Fruit fly (Drosophila melanogaster) whole organism, embryonic: ENCODE data around the gene Trim9.

Experiments
- B-H1 ChIP-seq: fragments of 200-800 bp; sonication (Bioruptor generic); IDR thresholded peaks from 3 replicates; pipeline ENCODE4 v1.3.6; 2022; ENCODE audit warnings: missing biosample characterization, missing genetic modification characterization
- Bdp1 ChIP-seq: fragments of 200-800 bp; sonication (Bioruptor generic); optimal IDR thresholded peaks from 3 replicates; lab custom pipeline; 2016; ENCODE audit warnings: missing biosample characterization, missing genetic modification characterization
- Blimp-1 ChIP-seq: fragments of 200-800 bp; sonication (Bioruptor generic); optimal IDR thresholded peaks from 3 replicates; lab custom pipeline; 2018; ENCODE audit warnings: missing biosample characterization, missing genetic modification characterization, mild to moderate bottlenecking, moderate library complexity, missing genetic modification reagents
- Bteb2 ChIP-seq: fragments of 200-800 bp; sonication (Bioruptor generic); optimal IDR thresholded peaks from 2 replicates; lab custom pipeline; 2016; ENCODE audit warnings: missing biosample characterization, missing genetic modification characterization
- CG10959 ChIP-seq: fragments of 200-800 bp; sonication (Bioruptor generic); IDR thresholded peaks from 2 replicates; pipeline ENCODE4 v1.3.6; 2022; ENCODE audit warnings: missing biosample characterization, missing genetic modification characterization
- CG12299 ChIP-seq: fragments of 200-800 bp; sonication (Bioruptor generic); optimal IDR thresholded peaks from 2 replicates; lab custom pipeline; 2018; ENCODE audit warnings: missing biosample characterization, mild to moderate bottlenecking, missing genetic modification characterization
- CG14014 ChIP-seq: fragments of 200-800 bp; sonication (Bioruptor generic); IDR thresholded peaks from 2 replicates; pipeline ENCODE4 v1.3.6; 2022; ENCODE audit warnings: missing biosample characterization, missing genetic modification characterization
- CG16813 ChIP-seq: fragments of 200-800 bp; sonication (Bioruptor generic); IDR thresholded peaks from 3 replicates; pipeline ENCODE4 v1.3.6; 2022; ENCODE audit warnings: missing biosample characterization, missing genetic modification characterization; ENCODE audit not compliant: partially characterized antibody
- CG17328 ChIP-seq: fragments of 200-800 bp; sonication (Bioruptor generic); IDR thresholded peaks from 2 replicates; pipeline ENCODE4 v1.3.6; 2022; ENCODE audit warnings: missing biosample characterization, missing genetic modification characterization
- CG17359 ChIP-seq: fragments of 200-800 bp; sonication (Bioruptor generic); optimal IDR thresholded peaks from 3 replicates; lab custom pipeline; 2018; ENCODE audit warnings: missing biosample characterization, mild to moderate bottlenecking, missing genetic modification characterization, moderate library complexity
- CG17385 ChIP-seq: fragments of 200-800 bp; sonication (Bioruptor generic); optimal IDR thresholded peaks from 3 replicates; lab custom pipeline; 2018; ENCODE audit warnings: missing biosample characterization, mild to moderate bottlenecking, missing genetic modification characterization
- CG17612 ChIP-seq: fragments of 200-800 bp; sonication (Bioruptor generic); IDR thresholded peaks from 2 replicates; pipeline ENCODE4 v1.3.6; 2022; ENCODE audit warnings: missing biosample characterization, missing genetic modification characterization
- CG17912 ChIP-seq: fragments of 200-800 bp; sonication (Bioruptor generic); optimal IDR thresholded peaks from 2 replicates; lab custom pipeline; 2018; ENCODE audit warnings: missing biosample characterization, mild to moderate bottlenecking, missing genetic modification characterization
- CG18262 ChIP-seq: fragments of 200-800 bp; optimal IDR thresholded peaks from 3 replicates; lab custom pipeline; 2019; ENCODE audit warnings: missing biosample characterization, mild to moderate bottlenecking, missing genetic modification characterization, moderate library complexity
- CG2129 ChIP-seq: fragments of 200-800 bp; sonication (Bioruptor generic); IDR thresholded peaks from 2 replicates; pipeline ENCODE4 v1.3.6; 2022; ENCODE audit warnings: missing biosample characterization, missing genetic modification characterization; ENCODE audit not compliant: partially characterized antibody
- CG2199 ChIP-seq: fragments of 200-800 bp; sonication (Bioruptor generic); IDR thresholded peaks from 3 replicates; pipeline ENCODE4 v1.3.6; 2022; ENCODE audit warnings: missing biosample characterization, missing genetic modification characterization
- CG34422 ChIP-seq: fragments of 200-800 bp; sonication (Bioruptor generic); IDR thresholded peaks from 3 replicates; pipeline ENCODE4 v1.3.6; 2022; ENCODE audit warnings: missing biosample characterization, missing genetic modification characterization
- CG4282 ChIP-seq: fragments of 200-800 bp; sonication (Bioruptor generic); optimal IDR thresholded peaks from 2 replicates; lab custom pipeline; 2016; ENCODE audit warnings: missing biosample characterization, missing genetic modification characterization
- CG4707 ChIP-seq: fragments of 200-800 bp; sonication (Bioruptor generic); optimal IDR thresholded peaks from 2 replicates; lab custom pipeline; 2018; ENCODE audit warnings: missing biosample characterization, mild to moderate bottlenecking, missing genetic modification characterization, moderate library complexity
- CG7357 ChIP-seq: fragments of 200-800 bp; sonication (Bioruptor generic); IDR thresholded peaks from 3 replicates; pipeline ENCODE4 v1.3.6; 2022; ENCODE audit warnings: missing biosample characterization, missing genetic modification characterization
- CG8089 ChIP-seq: fragments of 200-800 bp; sonication (Bioruptor generic); optimal IDR thresholded peaks from 3 replicates; lab custom pipeline; 2016; ENCODE audit warnings: missing biosample characterization, missing genetic modification characterization
- CG8944 ChIP-seq: fragments of 200-800 bp; sonication (Bioruptor generic); optimal IDR thresholded peaks from 3 replicates; lab custom pipeline; 2016; ENCODE audit warnings: missing biosample characterization, missing genetic modification characterization
- CG9609 ChIP-seq: fragments of 200-800 bp; sonication (Bioruptor generic); optimal IDR thresholded peaks from 3 replicates; lab custom pipeline; 2016; ENCODE audit warnings: missing biosample characterization, missing genetic modification characterization
- CG9876 ChIP-seq: fragments of 200-800 bp; sonication (Bioruptor generic); optimal IDR thresholded peaks from 2 replicates; lab custom pipeline; 2016; ENCODE audit warnings: missing biosample characterization, missing genetic modification characterization
- Camta ChIP-seq: fragments of 200-800 bp; sonication (Bioruptor generic); optimal IDR thresholded peaks from 2 replicates; lab custom pipeline; 2016; ENCODE audit warnings: missing biosample characterization, missing genetic modification characterization
- CkIIα-i1 ChIP-seq: fragments of 200-800 bp; sonication (Bioruptor generic); IDR thresholded peaks from 2 replicates; pipeline ENCODE4 v1.3.6; 2022; ENCODE audit warnings: missing biosample characterization, missing genetic modification characterization
- CrebB ChIP-seq: fragments of 200-800 bp; sonication (Bioruptor generic); optimal IDR thresholded peaks from 3 replicates; lab custom pipeline; 2018; ENCODE audit warnings: missing biosample characterization, mild to moderate bottlenecking, missing genetic modification characterization
- NC2α ChIP-seq: fragments of 200-800 bp; sonication (Bioruptor generic); optimal IDR thresholded peaks from 2 replicates; lab custom pipeline; 2016; ENCODE audit warnings: missing biosample characterization, missing genetic modification characterization
- Oli ChIP-seq: fragments of 200-800 bp; sonication (Bioruptor generic); optimal IDR thresholded peaks from 2 replicates; lab custom pipeline; 2018; ENCODE audit warnings: missing biosample characterization, mild to moderate bottlenecking, missing genetic modification characterization, moderate library complexity
- Optix ChIP-seq: fragments of 200-800 bp; sonication (Bioruptor generic); IDR thresholded peaks from 3 replicates; pipeline ENCODE4 v1.3.6; 2022; ENCODE audit warnings: missing biosample characterization, missing genetic modification characterization
- bbx ChIP-seq: fragments of 200-800 bp; sonication (Bioruptor generic); IDR thresholded peaks from 2 replicates; pipeline ENCODE4 v1.3.6; 2022; ENCODE audit warnings: missing biosample characterization, missing genetic modification characterization; ENCODE audit not compliant: partially characterized antibody
- cas ChIP-seq: fragments of 200-800 bp; sonication (Bioruptor generic); IDR thresholded peaks from 2 replicates; pipeline ENCODE4 v1.3.6; 2022; ENCODE audit warnings: missing biosample characterization, missing genetic modification characterization
- cg ChIP-seq: fragments of 200-800 bp; sonication (Bioruptor generic); optimal IDR thresholded peaks from 3 replicates; lab custom pipeline; 2019; ENCODE audit warnings: missing biosample characterization, mild to moderate bottlenecking, missing genetic modification characterization, moderate library complexity
- crp ChIP-seq, 2 experiments: fragments of 200-800 bp; sonication (Bioruptor generic); optimal IDR thresholded peaks; 2 replicates in 1 of 2; 3 replicates in 1 of 2; lab custom pipeline; 2017; ENCODE audit warnings: missing biosample characterization in 2 of 2, missing genetic modification characterization in 2 of 2, mild to moderate bottlenecking in 1 of 2, moderate library complexity in 1 of 2
- grn ChIP-seq: fragments of 200-800 bp; sonication (Bioruptor generic); optimal IDR thresholded peaks from 3 replicates; lab custom pipeline; 2017; ENCODE audit warnings: missing biosample characterization, missing genetic modification characterization
- jumu ChIP-seq: fragments of 200-800 bp; sonication (Bioruptor generic); optimal IDR thresholded peaks from 3 replicates; lab custom pipeline; 2016; ENCODE audit warnings: missing biosample characterization, missing genetic modification characterization
- nau ChIP-seq: fragments of 200-800 bp; sonication (Bioruptor generic); optimal IDR thresholded peaks from 3 replicates; lab custom pipeline; 2017; ENCODE audit warnings: missing biosample characterization, mild to moderate bottlenecking, missing genetic modification characterization, missing genetic modification reagents
- nerfin-1 ChIP-seq: fragments of 200-800 bp; sonication (Bioruptor generic); optimal IDR thresholded peaks from 3 replicates; lab custom pipeline; 2019; ENCODE audit warnings: missing biosample characterization, mild to moderate bottlenecking, missing genetic modification characterization, moderate library complexity
- odd ChIP-seq: fragments of 200-800 bp; sonication (Bioruptor generic); optimal IDR thresholded peaks from 2 replicates; lab custom pipeline; 2017; ENCODE audit warnings: missing biosample characterization, mild to moderate bottlenecking, missing genetic modification characterization
- pb ChIP-seq: fragments of 200-800 bp; sonication (Bioruptor generic); optimal IDR thresholded peaks from 3 replicates; lab custom pipeline; 2016; ENCODE audit warnings: missing biosample characterization, missing genetic modification characterization
- prd ChIP-seq, 3 experiments: fragments of >200 bp in 2 of 3; fragments of 200-800 bp in 1 of 3; sonication (Bioruptor generic) in 1 of 3; optimal IDR thresholded peaks in 2 of 3; IDR thresholded peaks in 1 of 3; 2 replicates in 2 of 3; 3 replicates in 1 of 3; pipeline versions ENCODE4 v1.3.6 to Lab custom; 2017 to 2022; ENCODE audit warnings: missing biosample characterization in 1 of 3, missing genetic modification characterization in 1 of 3
- repo ChIP-seq: fragments of 200-800 bp; sonication (Bioruptor generic); optimal IDR thresholded peaks from 2 replicates; lab custom pipeline; 2016; ENCODE audit warnings: missing biosample characterization, missing genetic modification characterization
- sob ChIP-seq: fragments of 200-800 bp; sonication (Bioruptor generic); IDR thresholded peaks from 2 replicates; pipeline ENCODE4 v1.3.6; 2022; ENCODE audit warnings: missing biosample characterization, missing genetic modification characterization
- tio ChIP-seq: fragments of 200-800 bp; sonication (Bioruptor generic); optimal IDR thresholded peaks from 2 replicates; lab custom pipeline; 2017; ENCODE audit warnings: missing biosample characterization, missing genetic modification characterization, inconsistent platforms
- toy ChIP-seq: fragments of 200-800 bp; sonication (Bioruptor generic); IDR thresholded peaks from 2 replicates; pipeline ENCODE4 v1.3.6; 2022; ENCODE audit warnings: missing biosample characterization, missing genetic modification characterization
- trem ChIP-seq: fragments of 200-800 bp; optimal IDR thresholded peaks from 3 replicates; lab custom pipeline; 2019; ENCODE audit warnings: missing biosample characterization, mild to moderate bottlenecking, missing genetic modification characterization, moderate library complexity
- tup ChIP-seq: fragments of 200-800 bp; sonication (Bioruptor generic); optimal IDR thresholded peaks from 2 replicates; lab custom pipeline; 2016; ENCODE audit warnings: missing biosample characterization, mild to moderate bottlenecking, missing genetic modification characterization, moderate library complexity
- vnd ChIP-seq: fragments of 200-800 bp; sonication (Bioruptor generic); IDR thresholded peaks from 3 replicates; pipeline ENCODE4 v1.3.6; 2022; ENCODE audit warnings: missing biosample characterization, missing genetic modification characterization; ENCODE audit not compliant: partially characterized antibody
- zen2 ChIP-seq: fragments of 200-800 bp; sonication (Bioruptor generic); IDR thresholded peaks from 3 replicates; pipeline ENCODE4 v1.3.6; 2022; ENCODE audit warnings: missing biosample characterization, missing genetic modification characterization; ENCODE audit not compliant: partially characterized antibody
- zfh2 ChIP-seq: fragments of 200-800 bp; sonication (Bioruptor generic); optimal IDR thresholded peaks from 2 replicates; lab custom pipeline; 2016; ENCODE audit warnings: missing biosample characterization, missing genetic modification characterization

The Trim9 gene

DNA sequence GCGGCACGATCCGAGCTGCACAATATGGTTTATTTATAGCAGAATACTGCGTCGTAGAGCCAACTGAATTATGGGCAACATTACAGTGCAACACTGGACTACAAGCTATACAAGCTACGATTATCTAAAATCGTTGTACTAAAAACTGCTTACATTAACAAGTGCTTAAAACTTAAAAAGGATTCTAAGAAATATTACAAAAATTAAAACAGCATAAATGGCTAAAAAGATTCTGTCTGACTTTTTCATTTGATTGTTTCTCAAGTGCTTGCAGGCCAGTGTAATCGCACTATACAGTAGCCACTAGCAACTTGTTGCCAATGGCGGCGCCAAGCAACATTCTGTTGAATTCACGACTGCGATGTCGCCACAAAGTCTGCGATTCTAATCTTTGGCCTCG lies 72.1 kb downstream of the Trim9 start (continued):
- TF ChIP-seq cg (GFP tag; lab: Kevin White, UChicago) (no peak), zfh2 (GFP tag; lab: Kevin White, UChicago) (no peak), CrebB (peak; percentile 24), Optix (GFP tag; lab: Robert Waterston, UW) (peak; percentile 71; the same call in 2 of the 3 replicates), odd (GFP tag; lab: Kevin White, UChicago) (peak; percentile 13), Blimp-1 (GFP tag; lab: Kevin White, UChicago) (peak; percentile 81), jumu (GFP tag; lab: Kevin White, UChicago) (peak; percentile 59), trem (peak; percentile 62), CG8944 (GFP tag; lab: Kevin White, UChicago) (peak; percentile 58), toy (no peak), vnd (GFP tag; lab: Robert Waterston, UW) (no peak), B-H1 (peak; percentile 61), CG17612 (GFP tag; lab: Robert Waterston, UW) (no peak), Camta (GFP tag; lab: Kevin White, UChicago) (peak; percentile 80), Bdp1 (peak; percentile 6), CG17912 (GFP tag; lab: Kevin White, UChicago) (no peak), bbx (GFP tag; lab: Robert Waterston, UW) (no peak), CG12299 (tag; lab: Kevin White, UChicago) (no peak), tup (peak; percentile 15), CG10959 (GFP tag; lab: Robert Waterston, UW) (peak; percentile 67), CG9876 (no peak), sob (GFP tag; lab: Robert Waterston, UW) (peak; percentile 50; the same call in 1 of the 2 replicates), CG8089 (GFP tag; lab: Kevin White, UChicago) (peak; percentile 36), Oli (tag; lab: Kevin White, UChicago) (peak; percentile 77), grn (GFP tag; lab: Kevin White, UChicago) (no peak), CkIIα-i1 (no peak), CG16813 (GFP tag; lab: Robert Waterston, UW) (no peak), nau (peak; percentile 54), cas (GFP tag; lab: Robert Waterston, UW) (0 out of 2 replicates have a peak, but pooled peaks have one; percentile 37), prd (optimal IDR thresholded peaks at IDR 0.05; lab: Kevin White, UChicago) (no peak), prd (GFP tag; IDR thresholded peaks at IDR 0.05; lab: Robert Waterston, UW) (peak; percentile 86), CG2199 (GFP tag; lab: Robert Waterston, UW) (peak; percentile 79; the same call in 2 of the 3 replicates), CG4282 (GFP tag; lab: Kevin White, UChicago) (no peak), CG7357 (GFP tag; lab: Robert Waterston, UW) (peak; percentile 57; the same call in 1 of the 3 replicates), CG14014 (GFP tag; lab: Robert Waterston, UW) (peak; percentile 46; the same call in 1 of the 2 replicates), CG18262 (tag; lab: Kevin White, UChicago) (peak; percentile 83), nerfin-1 (peak; percentile 32), CG17328 (peak; percentile 86), Bteb2 (GFP tag; lab: Kevin White, UChicago) (peak; percentile 41), CG4707 (GFP tag; lab: Kevin White, UChicago) (peak; percentile 13), tio (GFP tag; lab: Kevin White, UChicago) (peak; percentile 44), repo (GFP tag; lab: Kevin White, UChicago) (peak; percentile 45), NC2α (GFP tag; lab: Kevin White, UChicago) (no peak), zen2 (no peak), CG34422 (GFP tag; lab: Robert Waterston, UW) (peak; percentile 79), crp (GFP tag; optimal IDR thresholded peaks at IDR 0.05; lab: Kevin White, UChicago) (peak in 1 of 2 experiments; percentile 6), CG17359 (peak; percentile 82), CG2129 (GFP tag; lab: Robert Waterston, UW) (no peak), CG17385 (GFP tag; lab: Kevin White, UChicago) (peak; percentile 57), CG9609 (GFP tag; lab: Kevin White, UChicago) (peak; percentile 49), pb (GFP tag; lab: Kevin White, UChicago) (peak; percentile 44)
